Fruit fly (Drosophila melanogaster): ENCODE results near the gene CG9008.

DNA sequence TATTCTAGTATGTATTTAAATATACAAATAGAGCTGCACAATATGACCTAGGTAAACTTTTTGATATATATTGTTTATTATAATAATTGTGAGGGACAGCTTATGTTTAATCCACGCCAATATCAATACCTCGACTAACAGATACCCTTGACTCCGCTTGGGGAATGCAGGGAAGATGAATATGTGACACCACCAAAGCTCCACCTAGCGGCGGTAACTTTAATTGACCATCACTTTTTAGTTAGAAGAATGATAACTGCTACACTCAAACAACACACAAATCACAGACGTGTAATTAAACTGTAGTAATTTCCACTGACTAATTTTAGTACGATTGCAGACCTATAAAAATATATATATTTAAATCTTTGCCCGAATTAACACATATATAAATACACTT lies 16.8 kb downstream of the CG9008 start:
- TF ChIP-seq CTCF (optimal IDR thresholded peaks at IDR 0.05), result peak in 1 of 2 experiments; percentile 55
- TF ChIP-seq CG8478 (optimal IDR thresholded peaks at IDR 0.05), result no peak

Measured in S2 (cell line).